Worm (Caenorhabditis elegans) whole organism, early embryonic: ENCODE data around the gene W09G12.6.

Experiments
- B0310.2 ChIP-seq: sonication (generic microtip); optimal IDR thresholded peaks from 2 replicates; lab custom pipeline; 2016; ENCODE audit warnings: mild to moderate bottlenecking, missing genetic modification characterization, missing compliant biosample characterization
- F13C5.2 ChIP-seq: sonication (generic microtip); optimal IDR thresholded peaks from 2 replicates; lab custom pipeline; 2017; ENCODE audit warnings: mild to moderate bottlenecking, missing genetic modification characterization, inconsistent platforms, missing compliant biosample characterization
- aly-1 ChIP-seq: sonication (generic microtip); optimal IDR thresholded peaks from 2 replicates; lab custom pipeline; 2016; ENCODE audit warnings: missing genetic modification characterization, missing compliant biosample characterization
- ama-1 ChIP-seq: fragments of 150-350 bp; optimal IDR thresholded peaks from 2 replicates; lab custom pipeline; 2014
- ceh-13 ChIP-seq: fragments of 200-800 bp; sonication (Bioruptor generic); optimal IDR thresholded peaks from 2 replicates; lab custom pipeline; 2018; ENCODE audit warnings: mild to moderate bottlenecking, missing genetic modification characterization, missing compliant biosample characterization
- ceh-36 ChIP-seq: sonication (generic microtip); optimal IDR thresholded peaks from 2 replicates; lab custom pipeline; 2016; ENCODE audit warnings: missing genetic modification characterization, inconsistent platforms, missing compliant biosample characterization
- ets-7 ChIP-seq: sonication (generic microtip); optimal IDR thresholded peaks from 2 replicates; lab custom pipeline; 2016; ENCODE audit warnings: missing genotype, missing genetic modification characterization, missing compliant biosample characterization
- flt-1 ChIP-seq: fragments of 200-800 bp; sonication (Bioruptor generic); IDR thresholded peaks from 2 replicates; pipeline ENCODE4 v1.3.6; 2022; ENCODE audit warnings: missing genetic modification characterization, missing compliant biosample characterization
- hmbx-1 ChIP-seq: sonication (generic microtip); optimal IDR thresholded peaks from 2 replicates; lab custom pipeline; 2016; ENCODE audit warnings: mild to moderate bottlenecking, missing genetic modification characterization, missing compliant biosample characterization
- hmg-4 ChIP-seq: fragments of 200-800 bp; sonication (Bioruptor generic); optimal IDR thresholded peaks from 2 replicates; lab custom pipeline; 2018; ENCODE audit warnings: mild to moderate bottlenecking, missing genetic modification characterization, missing compliant biosample characterization
- hnd-1 ChIP-seq: sonication (generic microtip); optimal IDR thresholded peaks from 2 replicates; lab custom pipeline; 2016; ENCODE audit warnings: missing genetic modification characterization, missing compliant biosample characterization
- pes-1 ChIP-seq: fragments of 200-800 bp; sonication (Bioruptor generic); IDR thresholded peaks from 2 replicates; pipeline ENCODE4 v1.3.6; 2022; ENCODE audit warnings: missing genetic modification reagents, missing genetic modification characterization, missing compliant biosample characterization
- scrt-1 ChIP-seq: fragments of 200-800 bp; sonication (Bioruptor generic); IDR thresholded peaks from 2 replicates; pipeline ENCODE4 v1.3.6; 2022; ENCODE audit warnings: missing genetic modification characterization, missing compliant biosample characterization
- sea-1 ChIP-seq: fragments of 200-800 bp; sonication (Bioruptor generic); conservative IDR thresholded peaks from 2 replicates; pipeline ENCODE4 v1.3.6; 2022; ENCODE audit warnings: missing genetic modification characterization, missing compliant biosample characterization
- tbx-11 ChIP-seq: fragments of 200-800 bp; sonication (Bioruptor generic); IDR thresholded peaks from 2 replicates; pipeline ENCODE4 v1.3.6; 2022; ENCODE audit warnings: missing genetic modification characterization, missing compliant biosample characterization
- tbx-37 ChIP-seq: fragments of 200-800 bp; sonication (Bioruptor generic); conservative IDR thresholded peaks from 2 replicates; pipeline ENCODE4 v1.3.6; 2022; ENCODE audit warnings: missing genetic modification reagents, missing genetic modification characterization, missing compliant biosample characterization
- tra-4 ChIP-seq: sonication (generic microtip); optimal IDR thresholded peaks from 2 replicates; lab custom pipeline; 2017; ENCODE audit warnings: missing genetic modification characterization, missing compliant biosample characterization

W09G12.6 gene

DNA sequence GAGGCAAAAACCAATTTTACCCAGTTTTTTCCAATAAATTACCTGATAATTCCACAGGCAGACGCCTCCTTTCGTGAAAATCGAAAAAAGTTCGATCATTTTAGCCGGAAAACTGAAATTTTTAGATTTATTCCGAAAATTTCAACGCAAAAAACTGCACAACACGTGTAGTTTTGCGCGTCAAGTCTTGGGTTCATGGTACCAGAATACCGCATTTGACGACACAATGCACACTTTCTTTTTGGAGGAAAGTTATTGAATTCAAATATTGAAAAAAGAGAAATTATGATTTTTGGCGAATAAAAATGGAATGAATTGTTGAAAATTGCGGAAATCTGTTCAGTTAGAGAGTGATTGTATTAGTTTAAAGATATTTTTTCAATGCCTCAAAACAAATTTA is 8.0 kb downstream of the W09G12.6 start, which contains the start of gene F38A1.8:
F38A1.8 (minus strand) TSS at position 167 of the 400 bp plus-strand sequence.
- TF ChIP-seq hmbx-1 (tag; lab: Kevin White, UChicago): no peak
- TF ChIP-seq pes-1 (GFP tag; lab: Robert Waterston, UW): no peak
- TF ChIP-seq B0310.2 (tag; lab: Kevin White, UChicago): no peak
- TF ChIP-seq ceh-13: no peak
- no peak for TF ChIP-seq hnd-1

- TF ChIP-seq ets-7 (tag; lab: Kevin White, UChicago): no peak
- TF ChIP-seq ama-1 (lab: Kevin White, UChicago): no peak
- no peak for TF ChIP-seq hmg-4 (GFP tag; lab: Kevin White, UChicago)
- no peak for TF ChIP-seq tbx-37 (GFP tag; lab: Robert Waterston, UW)
- no peak for TF ChIP-seq tra-4
- TF ChIP-seq sea-1 (GFP tag; lab: Robert Waterston, UW): no peak
- TF ChIP-seq hnd-1: no peak
- no peak for TF ChIP-seq ceh-36
- no peak for TF ChIP-seq pes-1 (GFP tag; lab: Robert Waterston, UW)
- no peak for TF ChIP-seq F13C5.2 (tag; lab: Kevin White, UChicago)
- no peak for TF ChIP-seq hmbx-1 (tag; lab: Kevin White, UChicago)
- TF ChIP-seq flt-1 (GFP tag; lab: Robert Waterston, UW): no peak
- TF ChIP-seq scrt-1 (GFP tag; lab: Robert Waterston, UW): no peak
- TF ChIP-seq aly-1 (tag; lab: Kevin White, UChicago): no peak
- no peak for TF ChIP-seq B0310.2 (tag; lab: Kevin White, UChicago)
- no peak for TF ChIP-seq tbx-11 (GFP tag; lab: Robert Waterston, UW)
These were observed 11.6 kb downstream of the W09G12.6 start, which contains the start of gene F38A1.15 for ce11 chrIV:1243295-1243694. Gene F38A1.15, minus strand, starts transcription at chrIV:1243395.

DNA sequence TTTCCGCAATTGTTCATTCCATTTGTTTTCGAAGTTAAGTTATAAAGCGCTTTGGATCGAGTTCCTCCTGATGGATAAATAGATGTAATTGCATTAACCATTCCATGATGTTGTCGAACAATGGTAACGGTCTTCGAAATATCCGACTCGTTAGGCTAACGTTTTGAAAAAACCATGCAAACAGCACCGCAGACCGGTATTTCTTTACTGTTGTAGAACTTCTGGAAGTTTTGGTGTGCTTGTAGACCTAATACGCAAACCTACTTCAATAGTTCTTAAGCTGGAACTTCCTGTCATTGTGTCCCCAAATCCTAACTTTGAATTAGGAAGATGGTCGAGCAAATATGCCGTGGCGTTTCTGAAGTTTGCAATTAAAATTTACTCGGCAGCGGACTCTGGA is 13.6 kb downstream of the W09G12.6 start, which contains the start of gene F38A1.9:
F38A1.9 (minus strand) TSS at position 101 of the 400 bp plus-strand sequence.
- TF ChIP-seq hmg-4 (GFP tag; lab: Kevin White, UChicago) (no peak), ama-1 (lab: Kevin White, UChicago) (no peak), hnd-1 (no peak), tra-4 (no peak), B0310.2 (tag; lab: Kevin White, UChicago) (no peak), F13C5.2 (tag; lab: Kevin White, UChicago) (no peak), ceh-13 (no peak), hmbx-1 (tag; lab: Kevin White, UChicago) (no peak), tbx-37 (GFP tag; lab: Robert Waterston, UW) (no peak), tbx-11 (GFP tag; lab: Robert Waterston, UW) (no peak), flt-1 (GFP tag; lab: Robert Waterston, UW) (no peak), scrt-1 (GFP tag; lab: Robert Waterston, UW) (no peak), pes-1 (GFP tag; lab: Robert Waterston, UW) (no peak), aly-1 (tag; lab: Kevin White, UChicago) (no peak), ets-7 (tag; lab: Kevin White, UChicago) (no peak)

- TF ChIP-seq tbx-37 (GFP tag; lab: Robert Waterston, UW) (no peak), hnd-1 (no peak), tbx-11 (GFP tag; lab: Robert Waterston, UW) (no peak), F13C5.2 (tag; lab: Kevin White, UChicago) (no peak), sea-1 (GFP tag; lab: Robert Waterston, UW) (no peak), B0310.2 (tag; lab: Kevin White, UChicago) (no peak), ets-7 (tag; lab: Kevin White, UChicago) (no peak), ceh-13 (no peak), aly-1 (tag; lab: Kevin White, UChicago) (no peak), pes-1 (GFP tag; lab: Robert Waterston, UW) (no peak), scrt-1 (GFP tag; lab: Robert Waterston, UW) (no peak), ceh-36 (no peak), flt-1 (GFP tag; lab: Robert Waterston, UW) (no peak), hmg-4 (GFP tag; lab: Kevin White, UChicago) (no peak), ama-1 (lab: Kevin White, UChicago) (no peak), hmbx-1 (tag; lab: Kevin White, UChicago) (no peak), tra-4 (no peak)
These were observed 15.2 kb downstream of the W09G12.6 start, which contains the start of the genes clec-165 and F38A1.11 for ce11 chrIV:1246762-1247436. Gene clec-165, minus strand, starts transcription at chrIV:1246886. Gene F38A1.11, plus strand, starts transcription at chrIV:1247386.

DNA sequence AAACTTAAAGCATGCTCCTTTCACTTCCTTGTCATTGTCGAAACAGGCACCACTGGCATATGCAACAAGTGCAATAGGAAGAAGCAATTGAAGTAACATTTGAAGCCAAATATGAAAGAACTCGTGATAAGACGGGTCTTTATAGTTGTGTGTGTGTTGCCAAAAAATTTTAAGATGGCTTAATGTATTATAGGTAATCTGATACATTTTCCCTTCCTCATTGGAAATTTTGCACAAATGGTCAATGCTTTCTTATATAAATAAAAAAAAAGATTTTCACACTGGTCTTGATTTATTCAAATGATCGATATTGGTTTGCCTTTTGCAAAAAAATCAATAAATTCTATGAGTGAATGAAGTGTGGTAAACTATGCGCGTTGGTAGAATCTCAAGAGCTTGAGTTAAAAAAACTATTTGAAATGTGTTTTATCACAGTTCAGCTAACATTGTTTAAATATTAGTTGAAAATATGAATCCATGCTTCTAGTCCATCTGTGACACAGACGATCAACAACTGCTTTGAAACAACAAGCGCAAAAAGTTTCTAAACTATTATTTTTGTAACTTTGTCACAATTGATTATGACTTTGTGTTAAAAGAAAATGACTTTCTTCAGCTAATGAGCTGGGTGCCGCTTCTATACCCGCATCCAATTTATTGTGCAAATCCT is 19.7 kb downstream of the W09G12.6 start, which contains the start of the genes clec-166 and F38A1.6:
clec-166 (minus strand) TSS at position 101 of the 670 bp plus-strand sequence.
F38A1.6 (plus strand) TSS at position 620 of the 670 bp plus-strand sequence.
- TF ChIP-seq ets-7 (tag; lab: Kevin White, UChicago) (no peak), sea-1 (GFP tag; lab: Robert Waterston, UW) (no peak), scrt-1 (GFP tag; lab: Robert Waterston, UW) (no peak), tbx-11 (GFP tag; lab: Robert Waterston, UW) (no peak), tra-4 (no peak), hnd-1 (no peak), ama-1 (lab: Kevin White, UChicago) (no peak), B0310.2 (tag; lab: Kevin White, UChicago) (no peak)

- TF ChIP-seq sea-1 (GFP tag; lab: Robert Waterston, UW) (no peak), ama-1 (lab: Kevin White, UChicago) (no peak), flt-1 (GFP tag; lab: Robert Waterston, UW) (no peak), B0310.2 (tag; lab: Kevin White, UChicago) (no peak), hmg-4 (GFP tag; lab: Kevin White, UChicago) (no peak), ceh-13 (no peak), hnd-1 (no peak), ceh-36 (no peak), hmbx-1 (tag; lab: Kevin White, UChicago) (no peak)
These were observed 23.9 kb downstream of the W09G12.6 start, which contains the start of gene clec-167 for ce11 chrIV:1255632-1256031. Gene clec-167, minus strand, starts transcription at chrIV:1255732.
